Worm (Caenorhabditis elegans): ENCODE results near the gene C05G5.1.
A peak's percentile ranks its signal among the peaks of the same experiment; 100 is the strongest.

C05G5.1 gene

ce11 chrX:14724935-14725334, 15.0 kb downstream of the C05G5.1 start:
- no peak for TF ChIP-seq ceh-43 (GFP tag; optimal IDR thresholded peaks at IDR 0.05)
- TF ChIP-seq ham-2 (GFP tag; optimal IDR thresholded peaks at IDR 0.05): no peak

- TF ChIP-seq blmp-1 (tag; optimal IDR thresholded peaks at IDR 0.05) (no peak), unc-120 (tag; optimal IDR thresholded peaks at IDR 0.05; ENCODE audit: poor library complexity, severe bottlenecking) (no peak), mab-5 (tag; optimal IDR thresholded peaks at IDR 0.05) (no peak), nhr-28 (tag; optimal IDR thresholded peaks at IDR 0.05) (no peak), M03D4.4 (tag; optimal IDR thresholded peaks at IDR 0.05) (no peak), nhr-76 (tag; optimal IDR thresholded peaks at IDR 0.05) (no peak), nhr-237 (tag; optimal IDR thresholded peaks at IDR 0.05) (no peak), hlh-1 (tag; optimal IDR thresholded peaks at IDR 0.05) (no peak), lin-13 (tag; optimal IDR thresholded peaks at IDR 0.05) (no peak), cnd-1 (tag; optimal IDR thresholded peaks at IDR 0.05) (no peak), ham-2 (GFP tag; optimal IDR thresholded peaks at IDR 0.05) (no peak), ceh-39 (tag; optimal IDR thresholded peaks at IDR 0.05) (no peak), elt-3 (tag; optimal IDR thresholded peaks at IDR 0.05) (no peak)
These were observed 18.8 kb downstream of the C05G5.1 start, which contains the start of gene F33C8.2 for ce11 chrX:14721098-14721497. Gene F33C8.2 (plus strand): TSS chrX:14721398.

- TF ChIP-seq M03D4.4 (tag; optimal IDR thresholded peaks at IDR 0.05): no peak
- no peak for TF ChIP-seq nhr-76 (tag; optimal IDR thresholded peaks at IDR 0.05)
These were observed 22.1 kb downstream of the C05G5.1 start for ce11 chrX:14717782-14718181.

- TF ChIP-seq ceh-83 (GFP tag; optimal IDR thresholded peaks at IDR 0.05) (no peak), sem-2 (GFP tag; optimal IDR thresholded peaks at IDR 0.05) (no peak), nhr-76 (tag; optimal IDR thresholded peaks at IDR 0.05) (no peak), M03D4.4 (tag; optimal IDR thresholded peaks at IDR 0.05) (no peak), cnd-1 (tag; optimal IDR thresholded peaks at IDR 0.05) (no peak), flh-1 (GFP tag; optimal IDR thresholded peaks at IDR 0.05) (no peak), nhr-237 (tag; optimal IDR thresholded peaks at IDR 0.05) (no peak), unc-39 (tag; optimal IDR thresholded peaks at IDR 0.05) (no peak), lin-32 (GFP tag; optimal IDR thresholded peaks at IDR 0.05) (no peak), pha-4 (tag; optimal IDR thresholded peaks at IDR 0.05) (no peak), nhr-12 (tag; optimal IDR thresholded peaks at IDR 0.05) (no peak), mls-2 (tag; optimal IDR thresholded peaks at IDR 0.05) (no peak), unc-120 (tag; optimal IDR thresholded peaks at IDR 0.05; ENCODE audit: poor library complexity, severe bottlenecking) (no peak), snpc-4 (tag; optimal IDR thresholded peaks at IDR 0.05) (no peak), zip-8 (tag; optimal IDR thresholded peaks at IDR 0.05) (no peak), hlh-1 (tag; optimal IDR thresholded peaks at IDR 0.05) (no peak), nhr-2 (tag; optimal IDR thresholded peaks at IDR 0.05) (no peak), unc-62 (GFP tag; optimal IDR thresholded peaks at IDR 0.05) (no peak)
These were observed 24.5 kb downstream of the C05G5.1 start for ce11 chrX:14715459-14715858.

ce11 chrX:14711168-14711629, 28.7 kb downstream of the C05G5.1 start, which contains the start of gene atrn-1:
Gene atrn-1 (plus strand): TSS chrX:14711579.
- no peak for TF ChIP-seq unc-120 (tag; optimal IDR thresholded peaks at IDR 0.05; ENCODE audit: poor library complexity, severe bottlenecking)
- peak; percentile 16 for TF ChIP-seq ham-2 (GFP tag; optimal IDR thresholded peaks at IDR 0.05)

- TF ChIP-seq bed-3 (GFP tag; optimal IDR thresholded peaks at IDR 0.05) (no peak), hlh-1 (tag; optimal IDR thresholded peaks at IDR 0.05) (no peak), ham-2 (GFP tag; optimal IDR thresholded peaks at IDR 0.05) (no peak), drap-1 (GFP tag; optimal IDR thresholded peaks at IDR 0.05) (no peak), elt-1 (tag; optimal IDR thresholded peaks at IDR 0.05; ENCODE audit: borderline replicate concordance, insufficient read depth) (no peak), nhr-237 (tag; optimal IDR thresholded peaks at IDR 0.05) (no peak), blmp-1 (tag; optimal IDR thresholded peaks at IDR 0.05) (no peak), nhr-12 (tag; optimal IDR thresholded peaks at IDR 0.05) (no peak), unc-62 (GFP tag; optimal IDR thresholded peaks at IDR 0.05) (no peak), mep-1 (tag; optimal IDR thresholded peaks at IDR 0.05) (no peak), snpc-4 (tag; optimal IDR thresholded peaks at IDR 0.05) (no peak), lin-32 (GFP tag; optimal IDR thresholded peaks at IDR 0.05) (no peak)
These were observed 30.3 kb downstream of the C05G5.1 start for ce11 chrX:14709591-14709990.
